Worm (Caenorhabditis elegans) whole organism, late embryonic: ENCODE measurements around the gene nhr-203.

Experiments
- ahr-1 ChIP-seq: sonication (generic microtip); optimal IDR thresholded peaks from 2 replicates; lab custom pipeline; 2016; ENCODE audit warnings: missing genetic modification characterization, missing compliant biosample characterization
- ceh-2 ChIP-seq: sonication (generic microtip); optimal IDR thresholded peaks from 2 replicates; lab custom pipeline; 2016; ENCODE audit warnings: missing genotype, missing genetic modification characterization, missing compliant biosample characterization
- ceh-31 ChIP-seq: sonication (generic microtip); optimal IDR thresholded peaks from 2 replicates; lab custom pipeline; 2016; ENCODE audit warnings: missing genetic modification characterization, missing compliant biosample characterization
- dmd-4 ChIP-seq: sonication (generic microtip); optimal IDR thresholded peaks from 2 replicates; lab custom pipeline; 2016; ENCODE audit warnings: borderline replicate concordance, missing genetic modification characterization, missing compliant biosample characterization
- elt-2 ChIP-seq: sonication (generic microtip); optimal IDR thresholded peaks from 2 replicates; lab custom pipeline; 2016; ENCODE audit warnings: missing genetic modification reagents, missing genetic modification characterization, missing compliant biosample characterization
- elt-4 ChIP-seq: sonication (generic microtip); optimal IDR thresholded peaks from 2 replicates; lab custom pipeline; 2016; ENCODE audit warnings: missing genetic modification characterization, missing compliant biosample characterization
- lin-11 ChIP-seq: fragments of 200-800 bp; sonication (Bioruptor generic); optimal IDR thresholded peaks from 2 replicates; lab custom pipeline; 2018; ENCODE audit warnings: mild to moderate bottlenecking, missing genetic modification characterization, missing compliant biosample characterization
- pha-2 ChIP-seq: sonication (generic microtip); optimal IDR thresholded peaks from 2 replicates; lab custom pipeline; 2017; ENCODE audit warnings: mild to moderate bottlenecking, missing genetic modification characterization, missing compliant biosample characterization
- pha-4 ChIP-seq: fragments of 150-350 bp; optimal IDR thresholded peaks from 2 replicates; lab custom pipeline; 2018; ENCODE audit warnings: missing biosample characterization, missing genetic modification reagents, missing genetic modification characterization
- pros-1 ChIP-seq: fragments of 150-350 bp; optimal IDR thresholded peaks from 2 replicates; lab custom pipeline; 2014; ENCODE audit warnings: missing biosample characterization, missing genetic modification reagents, missing genetic modification characterization
- tbx-7 ChIP-seq: sonication (generic microtip); optimal IDR thresholded peaks from 2 replicates; lab custom pipeline; 2016; ENCODE audit warnings: missing genotype, missing genetic modification characterization, missing compliant biosample characterization
- ztf-16 ChIP-seq: sonication (generic microtip); optimal IDR thresholded peaks from 2 replicates; lab custom pipeline; 2017; ENCODE audit warnings: missing genetic modification characterization, missing compliant biosample characterization

The nhr-203 gene

DNA sequence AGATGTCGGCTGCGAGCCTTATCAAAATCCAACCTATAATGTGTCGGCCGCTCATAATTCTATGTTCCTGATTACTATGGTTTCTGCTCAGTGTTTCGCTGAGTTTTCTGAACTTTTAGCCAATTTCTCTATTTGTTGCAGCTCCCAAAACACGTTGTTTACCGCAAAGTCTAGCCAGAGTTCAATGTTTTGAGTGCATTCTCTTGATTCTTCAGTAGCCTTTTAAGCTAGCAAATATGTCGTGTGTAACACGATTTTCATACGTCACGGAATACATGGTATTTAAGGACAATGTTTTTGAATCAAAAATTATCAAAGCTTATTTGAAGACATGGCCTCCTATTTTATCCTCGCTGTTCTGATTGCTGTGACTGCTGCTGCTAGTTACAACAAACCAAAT is 45.6 kb downstream of the nhr-203 start, which contains the start of gene srlf-19:
Gene srlf-19 (plus strand): TSS at position 301 of the 400 bp plus-strand sequence.
- TF ChIP-seq ahr-1 (tag; lab: Kevin White, UChicago), result no peak
- TF ChIP-seq pha-2 (tag; lab: Kevin White, UChicago), result no peak
- TF ChIP-seq ceh-2 (tag; lab: Kevin White, UChicago), result no peak
- no peak for TF ChIP-seq ceh-31 (tag; lab: Kevin White, UChicago)
- no peak for TF ChIP-seq pros-1 (tag; lab: Kevin White, UChicago)
- no peak for TF ChIP-seq pha-4
- no peak for TF ChIP-seq lin-11
- TF ChIP-seq elt-2 (tag; lab: Kevin White, UChicago), result no peak
- no peak for TF ChIP-seq ztf-16
- TF ChIP-seq tbx-7 (tag; lab: Kevin White, UChicago), result no peak
- TF ChIP-seq elt-4 (tag; lab: Kevin White, UChicago), result no peak
- TF ChIP-seq dmd-4, result no peak
